Fruit fly (Drosophila melanogaster): Measurements from ENCODE around the gene CG5828.

- TF ChIP-seq CG8478 (optimal IDR thresholded peaks at IDR 0.05) (no peak), CTCF (optimal IDR thresholded peaks at IDR 0.05) (no peak)
Observed at dm6 chr2L:5100577-5100976, 6.8 kb downstream of the CG5828 start, which contains the start of gene Msp300.
